4 worm cellular contexts compared by ENCODE assay signal in the genomic region with DNA sequence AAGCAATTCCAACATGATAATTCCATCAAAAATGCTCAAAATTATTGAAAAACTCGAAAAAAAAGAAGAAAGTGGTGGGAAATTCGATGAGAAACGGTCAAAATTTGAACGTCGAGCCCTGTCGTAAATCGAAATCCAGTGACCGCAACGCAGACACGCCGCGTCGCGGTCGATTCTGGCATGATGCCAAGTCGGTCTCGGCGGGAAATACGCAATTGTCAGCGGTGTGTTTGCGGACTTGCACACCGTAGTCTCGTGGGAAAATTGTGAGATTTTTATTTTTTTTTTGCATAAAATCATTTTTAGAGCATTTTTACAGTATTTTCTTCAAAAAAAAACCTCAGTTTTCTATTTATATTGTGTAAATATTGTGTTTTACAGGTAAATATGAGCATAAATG.
A peak's percentile ranks its signal among the peaks of the same experiment; 100 is the strongest.
TF ChIP-seq lines count a peak whose summit lies in the region.

A gene (plus strand): TSS at position 382 of the 400 bp plus-strand sequence.

TF ChIP-seq in whole organism, L2 larva, 48 proteins besides CTCF, POLR2A, EP300 and RAD21 (continued from another document):
- TF ChIP-seq ztf-1 (GFP tag; conservative IDR thresholded peaks at IDR 0.05; lab: Robert Waterston, UW): no peak
- TF ChIP-seq zag-1 (tag; optimal IDR thresholded peaks at IDR 0.05; lab: Kevin White, UChicago): peak; percentile 66
- peak; percentile 95 for TF ChIP-seq crh-2 (tag; optimal IDR thresholded peaks at IDR 0.05; lab: Kevin White, UChicago)
- TF ChIP-seq ztf-11 (tag; optimal IDR thresholded peaks at IDR 0.05; lab: Kevin White, UChicago): no peak
- no peak for TF ChIP-seq mbf-1 (tag; optimal IDR thresholded peaks at IDR 0.05; lab: Kevin White, UChicago)
- TF ChIP-seq R02D3.7 (tag; optimal IDR thresholded peaks at IDR 0.05; lab: Kevin White, UChicago): peak; percentile 48
- TF ChIP-seq skn-1 (tag; optimal IDR thresholded peaks at IDR 0.05; lab: Kevin White, UChicago): peak; percentile 11
- no peak for TF ChIP-seq lin-39 (tag; optimal IDR thresholded peaks at IDR 0.05; lab: Kevin White, UChicago)
- TF ChIP-seq sma-9 (GFP tag; optimal IDR thresholded peaks at IDR 0.05; lab: Kevin White, UChicago): peak; percentile 82
- TF ChIP-seq sma-9 (tag; optimal IDR thresholded peaks at IDR 0.05; lab: Kevin White, UChicago): no peak
- TF ChIP-seq sma-3 (GFP tag; optimal IDR thresholded peaks at IDR 0.05; lab: Kevin White, UChicago): peak; percentile 92
- TF ChIP-seq nhr-12 (tag; optimal IDR thresholded peaks at IDR 0.05; lab: Kevin White, UChicago): no peak
- peak; percentile 83 for TF ChIP-seq mab-5 (tag; optimal IDR thresholded peaks at IDR 0.05; lab: Kevin White, UChicago)
- TF ChIP-seq nhr-21 (tag; optimal IDR thresholded peaks at IDR 0.05; lab: Kevin White, UChicago): peak; percentile 86
- peak; percentile 20 for TF ChIP-seq blmp-1 (tag; optimal IDR thresholded peaks at IDR 0.05; lab: Kevin White, UChicago; ENCODE audit: insufficient read depth)
- TF ChIP-seq fos-1 (tag; optimal IDR thresholded peaks at IDR 0.05; lab: Kevin White, UChicago): peak; percentile 80
- TF ChIP-seq F13H6.1 (tag; optimal IDR thresholded peaks at IDR 0.05; lab: Kevin White, UChicago): peak; percentile 89
- no peak for TF ChIP-seq dmd-4 (tag; optimal IDR thresholded peaks at IDR 0.05; lab: Kevin White, UChicago)
- TF ChIP-seq mdl-1 (tag; optimal IDR thresholded peaks at IDR 0.05; lab: Kevin White, UChicago): peak in 1 of 2 experiments; percentile 60
- TF ChIP-seq elt-3 (tag; optimal IDR thresholded peaks at IDR 0.05; lab: Kevin White, UChicago): no peak
- TF ChIP-seq nhr-129 (tag; optimal IDR thresholded peaks at IDR 0.05; lab: Kevin White, UChicago): peak; percentile 88
- peak; percentile 90 for TF ChIP-seq gmeb-1 (tag; optimal IDR thresholded peaks at IDR 0.05; lab: Kevin White, UChicago)
- peak; percentile 91 for TF ChIP-seq lin-13 (GFP tag; optimal IDR thresholded peaks at IDR 0.05; lab: Kevin White, UChicago)
- TF ChIP-seq C34F6.9 (tag; optimal IDR thresholded peaks at IDR 0.05; lab: Kevin White, UChicago): peak; percentile 96
- TF ChIP-seq unc-55 (GFP tag; optimal IDR thresholded peaks at IDR 0.05; lab: Kevin White, UChicago): peak; percentile 97
- peak; percentile 69 for TF ChIP-seq Y55F3AM.14 (GFP tag; optimal IDR thresholded peaks at IDR 0.05; lab: Kevin White, UChicago)
- TF ChIP-seq nhr-6 (tag; optimal IDR thresholded peaks at IDR 0.05; lab: Kevin White, UChicago): peak; percentile 81
TF ChIP-seq in whole organism, L2 larva: peak in this region for 32.

TF ChIP-seq in whole organism, L4 larva, 104 proteins besides CTCF, POLR2A, EP300 and RAD21 (continued from another document and continues in another):
- no peak for TF ChIP-seq ceh-28 (tag; optimal IDR thresholded peaks at IDR 0.05; lab: Kevin White, UChicago)
- peak; percentile 50 for TF ChIP-seq set-16 (GFP tag; IDR thresholded peaks at IDR 0.05; lab: Robert Waterston, UW)
- TF ChIP-seq snpc-1.2 (GFP tag; IDR thresholded peaks at IDR 0.05; lab: Robert Waterston, UW): peak; percentile 94
- no peak for TF ChIP-seq fos-1 (tag; optimal IDR thresholded peaks at IDR 0.05; lab: Kevin White, UChicago)
- no peak for TF ChIP-seq snpc-4 (tag; optimal IDR thresholded peaks at IDR 0.05; lab: Kevin White, UChicago)
- no peak for TF ChIP-seq R02D3.7 (tag; optimal IDR thresholded peaks at IDR 0.05; lab: Kevin White, UChicago)
- TF ChIP-seq lin-29 (GFP tag; IDR thresholded peaks at IDR 0.05; lab: Robert Waterston, UW): peak; percentile 70; the same call in 1 of the 2 replicates
- no peak for TF ChIP-seq mxl-2 (GFP tag; conservative IDR thresholded peaks at IDR 0.05; lab: Robert Waterston, UW)
- 0 out of 2 replicates have a peak, but pooled peaks have one; percentile 52 for TF ChIP-seq tra-1 (GFP tag; IDR thresholded peaks at IDR 0.05; lab: Robert Waterston, UW)
- peak; percentile 40; the same call in 1 of the 2 replicates for TF ChIP-seq lin-1 (GFP tag; IDR thresholded peaks at IDR 0.05; lab: Robert Waterston, UW)
- 0 out of 2 replicates have a peak, but pooled peaks have one; percentile 32 for TF ChIP-seq ceh-44 (GFP tag; IDR thresholded peaks at IDR 0.05; lab: Robert Waterston, UW)
- TF ChIP-seq mdl-1 (tag; optimal IDR thresholded peaks at IDR 0.05; lab: Kevin White, UChicago): peak in 1 of 2 experiments; percentile 76
- TF ChIP-seq nhr-77 (tag; optimal IDR thresholded peaks at IDR 0.05; lab: Kevin White, UChicago): peak; percentile 42
- peak; percentile 87 for TF ChIP-seq mes-2 (tag; optimal IDR thresholded peaks at IDR 0.05; lab: Kevin White, UChicago; ENCODE audit: poor library complexity, severe bottlenecking)
- peak; percentile 33 for TF ChIP-seq spr-3 (GFP tag; optimal IDR thresholded peaks at IDR 0.05; lab: Kevin White, UChicago)
- TF ChIP-seq mep-1 (tag; optimal IDR thresholded peaks at IDR 0.05; lab: Kevin White, UChicago): peak; percentile 92
- TF ChIP-seq gei-8 (GFP tag; optimal IDR thresholded peaks at IDR 0.05; lab: Kevin White, UChicago): no peak
- TF ChIP-seq nhr-42 (GFP tag; IDR thresholded peaks at IDR 0.05; lab: Robert Waterston, UW): 0 out of 2 replicates have a peak, but pooled peaks have one; percentile 77
- peak; percentile 86 for TF ChIP-seq pha-4 (GFP tag; IDR thresholded peaks at IDR 0.05; lab: Robert Waterston, UW)
- no peak for TF ChIP-seq pha-4 (tag; optimal IDR thresholded peaks at IDR 0.05; lab: Kevin White, UChicago)
- TF ChIP-seq lin-15B (tag; optimal IDR thresholded peaks at IDR 0.05; lab: Kevin White, UChicago): no peak
- TF ChIP-seq saeg-2 (GFP tag; IDR thresholded peaks at IDR 0.05; lab: Robert Waterston, UW): 0 out of 2 replicates have a peak, but pooled peaks have one; percentile 29
- peak; percentile 62 for TF ChIP-seq nhr-28 (tag; optimal IDR thresholded peaks at IDR 0.05; lab: Kevin White, UChicago)
- TF ChIP-seq mxl-3 (GFP tag; optimal IDR thresholded peaks at IDR 0.05; lab: Kevin White, UChicago): peak; percentile 39
- TF ChIP-seq spr-1 (tag; optimal IDR thresholded peaks at IDR 0.05; lab: Kevin White, UChicago): peak; percentile 25
- peak; percentile 41 for TF ChIP-seq unc-130 (GFP tag; optimal IDR thresholded peaks at IDR 0.05; lab: Kevin White, UChicago)
- TF ChIP-seq ctbp-1 (GFP tag; IDR thresholded peaks at IDR 0.05; lab: Robert Waterston, UW): peak; percentile 87
- TF ChIP-seq lsy-2 (tag; optimal IDR thresholded peaks at IDR 0.05; lab: Kevin White, UChicago): peak; percentile 94 to 99
- TF ChIP-seq skn-1 (tag; optimal IDR thresholded peaks at IDR 0.05; lab: Kevin White, UChicago): no peak
- peak; percentile 26 for TF ChIP-seq duxl-1 (tag; optimal IDR thresholded peaks at IDR 0.05; lab: Kevin White, UChicago; ENCODE audit: poor library complexity)
- TF ChIP-seq lin-13 (GFP tag; optimal IDR thresholded peaks at IDR 0.05; lab: Kevin White, UChicago): peak; percentile 66

TF ChIP-seq in whole organism, late embryonic, 69 proteins besides CTCF, POLR2A, EP300 and RAD21 (continued from another document):
- TF ChIP-seq gmeb-2 (tag; optimal IDR thresholded peaks at IDR 0.05; lab: Kevin White, UChicago) (no peak), lim-6 (tag; optimal IDR thresholded peaks at IDR 0.05; lab: Kevin White, UChicago) (no peak), ceh-24 (tag; optimal IDR thresholded peaks at IDR 0.05; lab: Kevin White, UChicago) (no peak), ceh-18 (tag; optimal IDR thresholded peaks at IDR 0.05; lab: Kevin White, UChicago) (peak; percentile 63), dve-1 (tag; optimal IDR thresholded peaks at IDR 0.05; lab: Kevin White, UChicago) (peak; percentile 53), pqm-1 (tag; optimal IDR thresholded peaks at IDR 0.05; lab: Kevin White, UChicago) (no peak), C08G9.2 (tag; optimal IDR thresholded peaks at IDR 0.05; lab: Kevin White, UChicago) (no peak), unc-42 (tag; optimal IDR thresholded peaks at IDR 0.05; lab: Kevin White, UChicago) (peak; percentile 17), tbx-2 (tag; optimal IDR thresholded peaks at IDR 0.05; lab: Kevin White, UChicago) (peak; percentile 64), hlh-6 (tag; optimal IDR thresholded peaks at IDR 0.05; lab: Kevin White, UChicago) (no peak), nhr-11 (tag; optimal IDR thresholded peaks at IDR 0.05; lab: Kevin White, UChicago) (no peak), ceh-34 (tag; optimal IDR thresholded peaks at IDR 0.05; lab: Kevin White, UChicago) (peak; percentile 43), C38D4.7 (GFP tag; optimal IDR thresholded peaks at IDR 0.05; lab: Kevin White, UChicago) (no peak), ceh-9 (tag; optimal IDR thresholded peaks at IDR 0.05; lab: Kevin White, UChicago) (no peak), sox-4 (tag; optimal IDR thresholded peaks at IDR 0.05; lab: Kevin White, UChicago) (no peak), mec-3 (tag; optimal IDR thresholded peaks at IDR 0.05; lab: Kevin White, UChicago; ENCODE audit: borderline replicate concordance) (no peak), eyg-1 (tag; optimal IDR thresholded peaks at IDR 0.05; lab: Kevin White, UChicago) (no peak), nfya-1 (tag; optimal IDR thresholded peaks at IDR 0.05; lab: Kevin White, UChicago) (peak; percentile 93), pax-1 (tag; optimal IDR thresholded peaks at IDR 0.05; lab: Kevin White, UChicago) (peak; percentile 57), elt-4 (tag; optimal IDR thresholded peaks at IDR 0.05; lab: Kevin White, UChicago) (no peak)

TF ChIP-seq in whole organism, mixed stage, embryonic, 35 proteins besides CTCF, POLR2A, EP300 and RAD21 (continued from another document):
- TF ChIP-seq ceh-83 (GFP tag; optimal IDR thresholded peaks at IDR 0.05; lab: Kevin White, UChicago): no peak
- TF ChIP-seq pha-4 (tag; optimal IDR thresholded peaks at IDR 0.05; lab: Kevin White, UChicago): peak; percentile 93
- peak; percentile 52 for TF ChIP-seq hlh-1 (tag; optimal IDR thresholded peaks at IDR 0.05; lab: Kevin White, UChicago)
- no peak for TF ChIP-seq blmp-1 (tag; optimal IDR thresholded peaks at IDR 0.05; lab: Kevin White, UChicago)
- peak; percentile 89 for TF ChIP-seq mep-1 (tag; optimal IDR thresholded peaks at IDR 0.05; lab: Kevin White, UChicago)
- no peak for TF ChIP-seq zip-8 (tag; optimal IDR thresholded peaks at IDR 0.05; lab: Kevin White, UChicago)
- TF ChIP-seq M03D4.4 (tag; optimal IDR thresholded peaks at IDR 0.05; lab: Kevin White, UChicago): peak; percentile 51
TF ChIP-seq in whole organism, mixed stage, embryonic: peak in this region for 13.
